Worm (Caenorhabditis elegans) whole organism, L4 larva: ENCODE results near the gene F48E8.3.

ENCODE experiments used
- F10B5.3 ChIP-seq: sonication (generic microtip); optimal IDR thresholded peaks from 2 replicates; lab custom pipeline; 2016; ENCODE audit warnings: mild to moderate bottlenecking, missing genetic modification characterization, missing compliant biosample characterization
- F26F4.8 ChIP-seq: fragments of 200-800 bp; sonication (Bioruptor generic); conservative IDR thresholded peaks from 2 replicates; pipeline ENCODE4 v1.3.6; 2022; ENCODE audit warnings: missing genetic modification characterization, missing compliant biosample characterization
- F37D6.2 ChIP-seq: sonication (generic microtip); optimal IDR thresholded peaks from 2 replicates; lab custom pipeline; 2016; ENCODE audit warnings: mild to moderate bottlenecking, missing genetic modification characterization, missing compliant biosample characterization
- F44E2.7 ChIP-seq: fragments of 200-800 bp; sonication (Bioruptor generic); IDR thresholded peaks from 2 replicates; pipeline ENCODE4 v2.1.2; 2022; ENCODE audit warnings: missing genetic modification characterization, missing compliant biosample characterization
- T26A8.4 ChIP-seq: fragments of 200-800 bp; sonication (Bioruptor generic); IDR thresholded peaks from 2 replicates; pipeline ENCODE4 v1.3.6; 2022; ENCODE audit warnings: missing genetic modification characterization, missing compliant biosample characterization
- aha-1 ChIP-seq: fragments of 150-350 bp; peaks from one replicate; lab custom pipeline; 2014; ENCODE audit warnings: missing biosample characterization, missing genetic modification characterization
- arid-1 ChIP-seq: fragments of 200-800 bp; sonication (Bioruptor generic); conservative IDR thresholded peaks from 2 replicates; pipeline ENCODE4 v1.3.6; 2022; ENCODE audit warnings: missing genetic modification reagents, missing genetic modification characterization, missing compliant biosample characterization
- ceh-28 ChIP-seq: fragments of 150-350 bp; optimal IDR thresholded peaks from 2 replicates; lab custom pipeline; 2014; ENCODE audit warnings: missing biosample characterization, missing genetic modification reagents, missing genetic modification characterization
- ceh-32 ChIP-seq: sonication (generic microtip); optimal IDR thresholded peaks from 2 replicates; lab custom pipeline; 2016; ENCODE audit warnings: mild to moderate bottlenecking, missing genetic modification characterization, missing compliant biosample characterization; ENCODE audit not compliant: poor library complexity
- ceh-82 ChIP-seq: sonication (generic microtip); optimal IDR thresholded peaks from 2 replicates; lab custom pipeline; 2017; ENCODE audit warnings: missing biosample characterization, missing genetic modification characterization
- cey-2 ChIP-seq: sonication (generic microtip); optimal IDR thresholded peaks from 3 replicates; lab custom pipeline; 2017; ENCODE audit warnings: missing genetic modification characterization, mild to moderate bottlenecking, missing compliant biosample characterization, antibody characterized with exemption, borderline replicate concordance; ENCODE audit not compliant: insufficient read depth
- ctbp-1 ChIP-seq: fragments of 200-800 bp; sonication (Bioruptor generic); IDR thresholded peaks from 2 replicates; pipeline ENCODE4 v1.3.6; 2022; ENCODE audit warnings: missing genetic modification reagents, missing genetic modification characterization, missing compliant biosample characterization
- daf-12 ChIP-seq: fragments of 150-350 bp; optimal IDR thresholded peaks from 2 replicates; lab custom pipeline; 2014; ENCODE audit warnings: missing biosample characterization, missing genetic modification reagents, missing genetic modification characterization
- daf-16 ChIP-seq, 3 experiments: sonication (generic microtip); optimal IDR thresholded peaks; 2 replicates each; lab custom pipeline; 2016 to 2017; ENCODE audit warnings: missing genetic modification characterization in 3 of 3, missing genetic modification reagents in 3 of 3, mild to moderate bottlenecking in 2 of 3, missing compliant biosample characterization in 2 of 3, missing biosample characterization in 1 of 3, moderate library complexity in 1 of 3
- daf-19 ChIP-seq: fragments of 200-800 bp; sonication (Bioruptor generic); conservative IDR thresholded peaks from 2 replicates; pipeline ENCODE4 v1.3.6; 2022; ENCODE audit warnings: missing genetic modification characterization, missing compliant biosample characterization
- dmd-8 ChIP-seq: fragments of 200-800 bp; sonication (Bioruptor generic); IDR thresholded peaks from 2 replicates; pipeline ENCODE4 v1.3.6; 2022; ENCODE audit warnings: missing genetic modification characterization, missing compliant biosample characterization
- egl-27 ChIP-seq: sonication (generic microtip); optimal IDR thresholded peaks from 3 replicates; lab custom pipeline; 2017; ENCODE audit warnings: missing biosample characterization, missing genetic modification reagents, missing genetic modification characterization
- egl-43 ChIP-seq: fragments of 200-800 bp; sonication (Bioruptor generic); IDR thresholded peaks from 2 replicates; pipeline ENCODE4 v1.3.6; 2022; ENCODE audit warnings: missing genetic modification reagents, missing genetic modification characterization, missing compliant biosample characterization
- hlh-11 ChIP-seq: fragments of 200-800 bp; sonication (Bioruptor generic); optimal IDR thresholded peaks from 2 replicates; lab custom pipeline; 2018; ENCODE audit warnings: mild to moderate bottlenecking, missing genetic modification characterization, missing compliant biosample characterization
- lim-7 ChIP-seq: fragments of 200-800 bp; sonication (Bioruptor generic); IDR thresholded peaks from 2 replicates; pipeline ENCODE4 v1.3.6; 2022; ENCODE audit warnings: missing genetic modification characterization, missing compliant biosample characterization
- lin-13 ChIP-seq: fragments of 150-350 bp; optimal IDR thresholded peaks from 2 replicates; lab custom pipeline; 2014; ENCODE audit warnings: missing biosample characterization, missing genetic modification reagents, missing genetic modification characterization
- lin-38 ChIP-seq: fragments of 200-800 bp; sonication (Bioruptor generic); IDR thresholded peaks from 2 replicates; pipeline ENCODE4 v1.3.6; 2022; ENCODE audit warnings: missing genetic modification reagents, missing genetic modification characterization, missing compliant biosample characterization
- lin-39 ChIP-seq: fragments of 150-350 bp; optimal IDR thresholded peaks from 2 replicates; lab custom pipeline; 2014; ENCODE audit warnings: missing biosample characterization, missing genetic modification reagents, missing genetic modification characterization
- lir-3 ChIP-seq: sonication (generic microtip); optimal IDR thresholded peaks from 2 replicates; lab custom pipeline; 2016; ENCODE audit warnings: mild to moderate bottlenecking, missing genetic modification characterization, missing compliant biosample characterization
- madf-5 ChIP-seq, 2 experiments: fragments of 200-800 bp; sonication (Bioruptor generic); IDR thresholded peaks; 2 replicates each; pipeline ENCODE4 v1.3.6; 2022; ENCODE audit warnings: missing compliant biosample characterization in 2 of 2, missing genetic modification characterization in 2 of 2
- mdl-1 ChIP-seq, 2 experiments: fragments of 150-350 bp in 1 of 2; sonication (generic microtip) in 1 of 2; optimal IDR thresholded peaks; 2 replicates each; lab custom pipeline; 2014 to 2017; ENCODE audit warnings: missing biosample characterization in 2 of 2, missing genetic modification characterization in 2 of 2
- mep-1 ChIP-seq: fragments of 150-350 bp; sonication (generic microtip); optimal IDR thresholded peaks from 3 replicates; lab custom pipeline; 2014; ENCODE audit warnings: missing biosample characterization, missing genetic modification characterization
- nhr-237 ChIP-seq: sonication (generic microtip); optimal IDR thresholded peaks from 2 replicates; lab custom pipeline; 2017; ENCODE audit warnings: missing biosample characterization, missing genetic modification characterization
- nhr-28 ChIP-seq: fragments of 150-350 bp; optimal IDR thresholded peaks from 2 replicates; lab custom pipeline; 2014; ENCODE audit warnings: missing biosample characterization, missing genetic modification characterization
- rbr-2 ChIP-seq: sonication (generic microtip); optimal IDR thresholded peaks from 2 replicates; lab custom pipeline; 2016; ENCODE audit warnings: missing genotype, missing genetic modification characterization, missing compliant biosample characterization
- saeg-2 ChIP-seq: fragments of 200-800 bp; sonication (Bioruptor generic); IDR thresholded peaks from 2 replicates; pipeline ENCODE4 v1.3.6; 2022; ENCODE audit warnings: missing genetic modification reagents, missing genetic modification characterization, missing compliant biosample characterization
- spr-1 ChIP-seq: sonication (generic microtip); optimal IDR thresholded peaks from 2 replicates; lab custom pipeline; 2016; ENCODE audit warnings: mild to moderate bottlenecking, missing genetic modification characterization, missing compliant biosample characterization
- spr-3 ChIP-seq: fragments of 200-800 bp; sonication (Bioruptor generic); optimal IDR thresholded peaks from 2 replicates; lab custom pipeline; 2018; ENCODE audit warnings: mild to moderate bottlenecking, missing genetic modification characterization, missing compliant biosample characterization
- tag-97 ChIP-seq: fragments of 200-800 bp; sonication (Bioruptor generic); IDR thresholded peaks from 2 replicates; pipeline ENCODE4 v1.3.6; 2022; ENCODE audit warnings: missing genetic modification characterization, missing compliant biosample characterization
- unc-62 ChIP-seq, 3 experiments: fragments of 150-350 bp in 1 of 3; sonication (generic microtip); optimal IDR thresholded peaks in 2 of 3; peaks in 1 of 3; 1 replicate in 1 of 3; 2 replicates in 2 of 3; lab custom pipeline; 2014 to 2017; ENCODE audit warnings: missing biosample characterization in 3 of 3, missing genetic modification characterization in 3 of 3, missing genetic modification reagents in 3 of 3, missing genotype in 1 of 3
- zag-1 ChIP-seq: fragments of 150-350 bp; optimal IDR thresholded peaks from 2 replicates; lab custom pipeline; 2014; ENCODE audit warnings: missing biosample characterization, missing genetic modification characterization
- zfp-3 ChIP-seq: fragments of 200-800 bp; sonication (Bioruptor generic); conservative IDR thresholded peaks from 2 replicates; pipeline ENCODE4 v1.3.6; 2022; ENCODE audit warnings: missing genetic modification reagents, missing genetic modification characterization, missing compliant biosample characterization
- zip-11 ChIP-seq: fragments of 200-800 bp; sonication (Bioruptor generic); IDR thresholded peaks from 2 replicates; pipeline ENCODE4 v1.3.6; 2022; ENCODE audit warnings: missing genetic modification characterization, missing compliant biosample characterization
- ztf-7 ChIP-seq: fragments of 150-350 bp; optimal IDR thresholded peaks from 2 replicates; lab custom pipeline; 2014; ENCODE audit warnings: missing biosample characterization, missing genetic modification characterization

F48E8.3 gene

ce11 chrIII:5453290-5453689 lies 7.9 kb upstream of the F48E8.3 start, which contains the start of gene F48E8.4:
Gene F48E8.4, plus strand, starts transcription at chrIII:5453590.
- 0 out of 2 replicates have a peak, but pooled peaks have one; percentile 20 for TF ChIP-seq T26A8.4
- TF ChIP-seq unc-62 (GFP tag; optimal IDR thresholded peaks at IDR 0.05 in 1 of 2; lab: Kevin White, UChicago) = no peak
- no peak for TF ChIP-seq unc-62 (tag; optimal IDR thresholded peaks at IDR 0.05; lab: Kevin White, UChicago)
- no peak for TF ChIP-seq rbr-2 (tag; lab: Kevin White, UChicago)
- TF ChIP-seq aha-1 (tag; lab: Kevin White, UChicago) = peak; percentile 31
- TF ChIP-seq lim-7 = no peak
- TF ChIP-seq, all 104 proteins: peak for 2

- TF ChIP-seq lin-38 (GFP tag; lab: Robert Waterston, UW) = no peak
- TF ChIP-seq ztf-7 (tag; lab: Kevin White, UChicago) = no peak
- TF ChIP-seq F37D6.2 (tag; lab: Kevin White, UChicago) = no peak
- no peak for TF ChIP-seq spr-3 (GFP tag; lab: Kevin White, UChicago)
- no peak for TF ChIP-seq hlh-11 (tag; lab: Kevin White, UChicago)
- no peak for TF ChIP-seq lir-3 (tag; lab: Kevin White, UChicago)
- TF ChIP-seq daf-19 = no peak
- no peak for TF ChIP-seq lin-13
- no peak for TF ChIP-seq egl-43
- TF ChIP-seq saeg-2 (GFP tag; lab: Robert Waterston, UW) = no peak
- no peak for TF ChIP-seq ceh-82
- TF ChIP-seq madf-5 (GFP tag; IDR thresholded peaks at IDR 0.05; lab: Robert Waterston, UW) = no peak
- no peak for TF ChIP-seq mep-1 (tag; lab: Kevin White, UChicago)
- TF ChIP-seq arid-1 (GFP tag; lab: Robert Waterston, UW) = no peak
- TF ChIP-seq T26A8.4 = no peak
- no peak for TF ChIP-seq tag-97
- no peak for TF ChIP-seq egl-27 (tag; lab: Kevin White, UChicago)
- no peak for TF ChIP-seq ceh-32
These were observed 2.9 kb downstream of the F48E8.3 start, which contains the start of gene F48E8.2 for ce11 chrIII:5464077-5464476. Gene F48E8.2, plus strand, starts transcription at chrIII:5464377.

ce11 chrIII:5464850-5465249 lies 3.7 kb downstream of the F48E8.3 start:
- TF ChIP-seq ceh-28 (no peak), spr-1 (no peak), ctbp-1 (GFP tag; lab: Robert Waterston, UW) (no peak), nhr-28 (tag; lab: Kevin White, UChicago) (peak; percentile 5), daf-16 (GFP tag; optimal IDR thresholded peaks at IDR 0.05; lab: Kevin White, UChicago) (no peak), daf-16 (tag; optimal IDR thresholded peaks at IDR 0.05; lab: Kevin White, UChicago) (no peak), cey-2 (tag; lab: Kevin White, UChicago) (no peak), mdl-1 (tag; optimal IDR thresholded peaks at IDR 0.05; lab: Kevin White, UChicago) (peak in 1 of 2 experiments; percentile 10)

- TF ChIP-seq F26F4.8 = no peak
- TF ChIP-seq zfp-3 = no peak
- TF ChIP-seq daf-12 (tag; lab: Kevin White, UChicago) = no peak
- TF ChIP-seq F10B5.3 (tag; lab: Kevin White, UChicago) = no peak
- no peak for TF ChIP-seq zag-1 (tag; lab: Kevin White, UChicago)
- no peak for TF ChIP-seq lin-13
- no peak for TF ChIP-seq dmd-8 (GFP tag; lab: Robert Waterston, UW)
- no peak for TF ChIP-seq nhr-237 (tag; lab: Kevin White, UChicago)
- TF ChIP-seq F44E2.7 (GFP tag; lab: Robert Waterston, UW) = no peak
- no peak for TF ChIP-seq zip-11 (GFP tag; lab: Robert Waterston, UW)
- no peak for TF ChIP-seq lin-39 (tag; lab: Kevin White, UChicago)
These were observed 7.9 kb downstream of the F48E8.3 start for ce11 chrIII:5469090-5469489.
